Fruit fly (Drosophila melanogaster): Measurements from ENCODE around the gene CG11313.
A peak's percentile ranks its signal among the peaks of the same experiment; 100 is the strongest.

Gene CG11313

DNA sequence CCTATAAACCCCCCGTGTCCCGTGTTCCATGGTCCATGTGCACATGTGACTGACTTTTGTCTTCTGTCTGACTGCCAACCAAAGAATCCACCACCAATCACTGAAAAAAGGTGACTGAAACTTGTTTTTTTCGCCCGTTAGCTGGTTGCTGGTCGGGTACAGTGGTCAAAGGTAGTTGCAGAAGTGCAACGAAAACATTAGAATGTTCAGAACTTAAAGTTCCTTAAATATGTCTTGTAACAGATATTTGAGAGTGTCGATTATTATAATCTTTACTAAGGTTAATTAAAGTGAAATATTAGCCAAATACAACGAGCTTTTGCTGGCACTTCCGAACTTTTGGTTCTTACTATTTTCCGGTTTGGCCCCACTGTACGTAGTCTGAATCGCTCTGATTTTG lies 30.2 kb upstream of the CG11313 start (continued):
- TF ChIP-seq D (optimal IDR thresholded peaks at IDR 0.05) (no peak), D (GFP tag; optimal IDR thresholded peaks at IDR 0.05) (peak; percentile 55), bsh (GFP tag; optimal IDR thresholded peaks at IDR 0.05) (peak in 1 of 2 experiments; percentile 77), grau (tag; optimal IDR thresholded peaks at IDR 0.05) (peak; percentile 54), CG11723 (GFP tag; optimal IDR thresholded peaks at IDR 0.05) (peak; percentile 13), hth (optimal IDR thresholded peaks at IDR 0.05) (no peak), CG8944 (GFP tag; optimal IDR thresholded peaks at IDR 0.05) (no peak), Ada2b (GFP tag; IDR thresholded peaks at IDR 0.05) (0 out of 2 replicates have a peak, but pooled peaks have one; percentile 36), CG34422 (GFP tag; IDR thresholded peaks at IDR 0.05) (0 out of 3 replicates have a peak, but pooled peaks have one; percentile 25), CG17186 (GFP tag; optimal IDR thresholded peaks at IDR 0.05) (no peak), Deaf1 (tag; optimal IDR thresholded peaks at IDR 0.05) (peak; percentile 29), CG17359 (tag; optimal IDR thresholded peaks at IDR 0.05) (peak; percentile 55), CG10431 (GFP tag; optimal IDR thresholded peaks at IDR 0.05) (peak; percentile 42), sr (GFP tag; IDR thresholded peaks at IDR 0.05) (no peak), CG7372 (GFP tag; IDR thresholded peaks at IDR 0.05) (no peak), CG15073 (GFP tag; optimal IDR thresholded peaks at IDR 0.05) (no peak), Poxn (GFP tag; IDR thresholded peaks at IDR 0.05) (no peak), Gsc (GFP tag; IDR thresholded peaks at IDR 0.05) (no peak; the same call in 1 of the 2 replicates), CG4360 (GFP tag; IDR thresholded peaks at IDR 0.05) (no peak), CG18764 (GFP tag; optimal IDR thresholded peaks at IDR 0.05) (no peak), CG6272 (GFP tag; IDR thresholded peaks at IDR 0.05) (0 out of 2 replicates have a peak, but pooled peaks have one; percentile 35), Hr78 (GFP tag; optimal IDR thresholded peaks at IDR 0.05) (no peak), CG7271 (tag; optimal IDR thresholded peaks at IDR 0.05) (peak; percentile 46), nerfin-2 (GFP tag; IDR thresholded peaks at IDR 0.05; ENCODE audit: partially characterized antibody) (no peak), MTF-1 (GFP tag; optimal IDR thresholded peaks at IDR 0.05; ENCODE audit: borderline replicate concordance) (peak; percentile 24), CoRest (tag; optimal IDR thresholded peaks at IDR 0.05) (peak; percentile 33), lilli (GFP tag; optimal IDR thresholded peaks at IDR 0.05) (peak; percentile 33), CG32767 (GFP tag; IDR thresholded peaks at IDR 0.05) (no peak), CG8388 (GFP tag; optimal IDR thresholded peaks at IDR 0.05) (peak; percentile 68), CG30431 (GFP tag; optimal IDR thresholded peaks at IDR 0.05) (peak; percentile 32), Oli (tag; optimal IDR thresholded peaks at IDR 0.05) (peak; percentile 50), CG43689 (GFP tag; IDR thresholded peaks at IDR 0.05) (no peak), CG1792 (GFP tag; optimal IDR thresholded peaks at IDR 0.05) (no peak), CG6254 (GFP tag; optimal IDR thresholded peaks at IDR 0.05) (peak; percentile 52), chif (GFP tag; optimal IDR thresholded peaks at IDR 0.05) (peak; percentile 39 to 69), Scr (GFP tag; IDR thresholded peaks at IDR 0.05; ENCODE audit: partially characterized antibody) (no peak), CG4820 (GFP tag; optimal IDR thresholded peaks at IDR 0.05) (peak; percentile 40), jigr1 (GFP tag; IDR thresholded peaks at IDR 0.05) (no peak), CG10654 (GFP tag; optimal IDR thresholded peaks at IDR 0.05) (peak; percentile 36), CG12942 (GFP tag; optimal IDR thresholded peaks at IDR 0.05) (no peak), fd3F (GFP tag; optimal IDR thresholded peaks at IDR 0.05) (no peak), sima (GFP tag; optimal IDR thresholded peaks at IDR 0.05) (no peak), tap (tag; optimal IDR thresholded peaks at IDR 0.05) (peak; percentile 53), CG14860 (GFP tag; IDR thresholded peaks at IDR 0.05; ENCODE audit: partially characterized antibody) (no peak), Bgb (GFP tag; IDR thresholded peaks at IDR 0.05; ENCODE audit: partially characterized antibody) (no peak), Xbp1 (GFP tag; optimal IDR thresholded peaks at IDR 0.05) (peak; percentile 54), CG16779 (GFP tag; IDR thresholded peaks at IDR 0.05) (no peak), her (GFP tag; optimal IDR thresholded peaks at IDR 0.05) (no peak), trh (GFP tag; optimal IDR thresholded peaks at IDR 0.05) (no peak), oc (tag; optimal IDR thresholded peaks at IDR 0.05) (no peak), Doc3 (GFP tag; IDR thresholded peaks at IDR 0.05; ENCODE audit: partially characterized antibody) (no peak)

All from whole organism, embryonic.